Worm (Caenorhabditis elegans) whole organism, L4 larva: ENCODE measurements around the gene ZK617.26.

Experiments
- R02D3.7 ChIP-seq: fragments of 150-350 bp; sonication (generic microtip); optimal IDR thresholded peaks from 3 replicates; lab custom pipeline; 2014; ENCODE audit warnings: missing biosample characterization, missing genetic modification characterization
- ZK546.5 ChIP-seq, 2 experiments: sonication (generic microtip); optimal IDR thresholded peaks; 2 replicates each; lab custom pipeline; 2017; ENCODE audit warnings: missing biosample characterization in 2 of 2, missing genetic modification characterization in 2 of 2
- aly-2 ChIP-seq: sonication (generic microtip); optimal IDR thresholded peaks from 2 replicates; lab custom pipeline; 2018; ENCODE audit warnings: missing biosample characterization, missing genetic modification characterization
- ceh-62 ChIP-seq: sonication (generic microtip); optimal IDR thresholded peaks from 2 replicates; lab custom pipeline; 2017; ENCODE audit warnings: missing biosample characterization, missing genetic modification characterization
- dpl-1 ChIP-seq: fragments of 150-350 bp; optimal IDR thresholded peaks from 2 replicates; lab custom pipeline; 2014; ENCODE audit warnings: missing biosample characterization, missing genetic modification reagents, missing genetic modification characterization
- dve-1 ChIP-seq: sonication (generic microtip); optimal IDR thresholded peaks from 2 replicates; lab custom pipeline; 2017; ENCODE audit warnings: antibody characterized with exemption, mild to moderate bottlenecking, missing genetic modification characterization, missing compliant biosample characterization; ENCODE audit not compliant: insufficient read depth
- fos-1 ChIP-seq: fragments of 150-350 bp; optimal IDR thresholded peaks from 2 replicates; lab custom pipeline; 2014; ENCODE audit warnings: missing biosample characterization, missing genetic modification characterization
- lin-15B ChIP-seq: fragments of 150-350 bp; sonication (generic microtip); optimal IDR thresholded peaks from 3 replicates; lab custom pipeline; 2014; ENCODE audit warnings: missing biosample characterization, missing genetic modification characterization
- mes-2 ChIP-seq: sonication (generic microtip); optimal IDR thresholded peaks from 2 replicates; lab custom pipeline; 2016; ENCODE audit warnings: missing genotype, mild to moderate bottlenecking, missing genetic modification characterization, missing compliant biosample characterization; ENCODE audit not compliant: poor library complexity, severe bottlenecking
- nhr-25 ChIP-seq: sonication (generic microtip); optimal IDR thresholded peaks from 2 replicates; lab custom pipeline; 2017; ENCODE audit warnings: missing genetic modification characterization, mild to moderate bottlenecking, missing compliant biosample characterization, antibody characterized with exemption, moderate library complexity, borderline replicate concordance; ENCODE audit not compliant: insufficient read depth
- skn-1 ChIP-seq: fragments of 150-350 bp; optimal IDR thresholded peaks from 2 replicates; lab custom pipeline; 2014; ENCODE audit warnings: missing biosample characterization, missing genetic modification characterization
- tra-1 ChIP-seq: fragments of 200-800 bp; sonication (Bioruptor generic); IDR thresholded peaks from 2 replicates; pipeline ENCODE4 v1.3.6; 2022; ENCODE audit warnings: missing genetic modification reagents, missing genetic modification characterization, missing compliant biosample characterization
- unc-39 ChIP-seq: sonication (generic microtip); optimal IDR thresholded peaks from 2 replicates; lab custom pipeline; 2017; ENCODE audit warnings: missing biosample characterization, missing genetic modification characterization
- zag-1 ChIP-seq: fragments of 150-350 bp; optimal IDR thresholded peaks from 2 replicates; lab custom pipeline; 2014; ENCODE audit warnings: missing biosample characterization, missing genetic modification characterization

- no peak for TF ChIP-seq unc-39
- TF ChIP-seq nhr-25 = no peak
- TF ChIP-seq R02D3.7 (tag; lab: Kevin White, UChicago) = no peak
- TF ChIP-seq lin-15B = no peak
- TF ChIP-seq dve-1 (tag; lab: Kevin White, UChicago) = peak; percentile 49
- TF ChIP-seq fos-1 = no peak
- peak; percentile 95 for TF ChIP-seq dpl-1
- no peak for TF ChIP-seq zag-1 (tag; lab: Kevin White, UChicago)
- no peak for TF ChIP-seq ceh-62
- no peak for TF ChIP-seq ZK546.5 (tag; optimal IDR thresholded peaks at IDR 0.05; lab: Kevin White, UChicago)
- no peak for TF ChIP-seq mes-2 (tag; lab: Kevin White, UChicago)
- TF ChIP-seq aly-2 = no peak
- TF ChIP-seq tra-1 = no peak
- TF ChIP-seq skn-1 = no peak
Observed at ce11 chrIV:11961485-11962255, 49.1 kb downstream of the ZK617.26 start, which contains the start of gene ZK829.7.
